Fruit fly (Drosophila melanogaster) whole organism, prepupa: Measurements from ENCODE around the gene cactin.

Experiments used
- Blimp-1 ChIP-seq: fragments of 200-800 bp; sonication (Bioruptor generic); optimal IDR thresholded peaks from 3 replicates; lab custom pipeline; 2017; ENCODE audit warnings: missing biosample characterization, missing genetic modification characterization, mild to moderate bottlenecking, moderate library complexity, missing genetic modification reagents
- CG10669 ChIP-seq: fragments of 200-800 bp; sonication (Bioruptor generic); optimal IDR thresholded peaks from 3 replicates; lab custom pipeline; 2018; ENCODE audit warnings: missing biosample characterization, mild to moderate bottlenecking, missing genetic modification characterization, moderate library complexity
- CG11294 ChIP-seq: fragments of 200-800 bp; sonication (Bioruptor generic); IDR thresholded peaks from 2 replicates; pipeline ENCODE4 v1.3.6; 2022; ENCODE audit warnings: missing biosample characterization, missing genetic modification characterization
- CG11902 ChIP-seq: fragments of 200-800 bp; sonication (Bioruptor generic); optimal IDR thresholded peaks from 3 replicates; lab custom pipeline; 2016; ENCODE audit warnings: missing biosample characterization, missing genetic modification characterization
- CG1621 ChIP-seq: fragments of 200-800 bp; sonication (Bioruptor generic); optimal IDR thresholded peaks from 3 replicates; lab custom pipeline; 2018; ENCODE audit warnings: missing biosample characterization, mild to moderate bottlenecking, missing genetic modification characterization
- CG3032 ChIP-seq: fragments of 200-800 bp; optimal IDR thresholded peaks from 2 replicates; lab custom pipeline; 2019; ENCODE audit warnings: missing biosample characterization, mild to moderate bottlenecking, missing genetic modification characterization, moderate library complexity
- CG31627 ChIP-seq: fragments of 200-800 bp; sonication (Bioruptor generic); optimal IDR thresholded peaks from 3 replicates; lab custom pipeline; 2016; ENCODE audit warnings: missing biosample characterization, missing genetic modification characterization
- CG32006 ChIP-seq: fragments of 200-800 bp; sonication (Bioruptor generic); optimal IDR thresholded peaks from 3 replicates; lab custom pipeline; 2017; ENCODE audit warnings: missing biosample characterization, mild to moderate bottlenecking, missing genetic modification characterization
- CG3919 ChIP-seq: fragments of 200-800 bp; sonication (Bioruptor generic); optimal IDR thresholded peaks from 3 replicates; lab custom pipeline; 2016; ENCODE audit warnings: missing biosample characterization, missing genetic modification characterization
- CG4318 ChIP-seq: fragments of 200-800 bp; sonication (Bioruptor generic); optimal IDR thresholded peaks from 3 replicates; lab custom pipeline; 2017; ENCODE audit warnings: missing biosample characterization, mild to moderate bottlenecking, missing genetic modification characterization
- CG6163 ChIP-seq: fragments of 200-800 bp; sonication (Bioruptor generic); IDR thresholded peaks from 3 replicates; pipeline ENCODE4 v1.3.6; 2022; ENCODE audit warnings: missing biosample characterization, missing genetic modification characterization
- CG6276 ChIP-seq: fragments of 200-800 bp; sonication (Bioruptor generic); optimal IDR thresholded peaks from 2 replicates; lab custom pipeline; 2017; ENCODE audit warnings: missing biosample characterization, mild to moderate bottlenecking, missing genetic modification characterization
- CG6808 ChIP-seq: fragments of 200-800 bp; sonication (Bioruptor generic); optimal IDR thresholded peaks from 3 replicates; lab custom pipeline; 2017; ENCODE audit warnings: missing biosample characterization, missing genetic modification characterization, mild to moderate bottlenecking, moderate library complexity, missing genetic modification reagents
- CG8119 ChIP-seq: fragments of 200-800 bp; sonication (Bioruptor generic); IDR thresholded peaks from 3 replicates; pipeline ENCODE4 v1.3.6; 2022; ENCODE audit warnings: missing biosample characterization, missing genetic modification characterization
- CG8632 ChIP-seq: fragments of 200-800 bp; sonication (Bioruptor generic); optimal IDR thresholded peaks from 3 replicates; lab custom pipeline; 2016; ENCODE audit warnings: missing biosample characterization, missing genetic modification characterization
- CG9139 ChIP-seq: fragments of 200-800 bp; sonication (Bioruptor generic); optimal IDR thresholded peaks from 3 replicates; lab custom pipeline; 2017; ENCODE audit warnings: missing biosample characterization, mild to moderate bottlenecking, missing genetic modification characterization
- Eip75B ChIP-seq: fragments of 200-800 bp; sonication (Bioruptor generic); optimal IDR thresholded peaks from 3 replicates; lab custom pipeline; 2016; ENCODE audit warnings: missing biosample characterization, missing genetic modification characterization
- Eip78C ChIP-seq: fragments of 200-800 bp; sonication (Bioruptor generic); peaks from one replicate; lab custom pipeline; 2016; ENCODE audit warnings: missing biosample characterization, missing genetic modification characterization
- Eip93F ChIP-seq: fragments of 200-800 bp; sonication (Bioruptor generic); optimal IDR thresholded peaks from 2 replicates; lab custom pipeline; 2016; ENCODE audit warnings: missing biosample characterization, mild to moderate bottlenecking, missing genetic modification characterization
- Ets96B ChIP-seq: fragments of 200-800 bp; optimal IDR thresholded peaks from 2 replicates; lab custom pipeline; 2019; ENCODE audit warnings: missing biosample characterization, mild to moderate bottlenecking, missing genetic modification characterization, moderate library complexity
- Gug ChIP-seq: fragments of 200-800 bp; sonication (Bioruptor generic); IDR thresholded peaks from 2 replicates; pipeline ENCODE4 v1.3.6; 2022; ENCODE audit warnings: missing biosample characterization, missing genetic modification characterization
- Hr39 ChIP-seq: fragments of 200-800 bp; sonication (Bioruptor generic); optimal IDR thresholded peaks from 2 replicates; lab custom pipeline; 2016; ENCODE audit warnings: missing biosample characterization, missing genetic modification characterization
- Hr4 ChIP-seq: fragments of 200-800 bp; sonication (Bioruptor generic); optimal IDR thresholded peaks from 3 replicates; lab custom pipeline; 2016; ENCODE audit warnings: missing biosample characterization, missing genetic modification characterization
- Lpt ChIP-seq: fragments of 200-800 bp; sonication (Bioruptor generic); optimal IDR thresholded peaks from 3 replicates; lab custom pipeline; 2016; ENCODE audit warnings: missing biosample characterization, missing genetic modification characterization
- OdsH ChIP-seq: fragments of 200-800 bp; sonication (Bioruptor generic); optimal IDR thresholded peaks from 3 replicates; lab custom pipeline; 2016; ENCODE audit warnings: missing biosample characterization, missing genetic modification characterization
- Smox ChIP-seq: fragments of 200-800 bp; sonication (Bioruptor generic); optimal IDR thresholded peaks from 3 replicates; lab custom pipeline; 2016; ENCODE audit warnings: missing biosample characterization, missing genetic modification characterization
- Sox14 ChIP-seq: fragments of 200-800 bp; sonication (Bioruptor generic); optimal IDR thresholded peaks from 3 replicates; lab custom pipeline; 2016; ENCODE audit warnings: missing biosample characterization, missing genetic modification characterization
- achi ChIP-seq: fragments of 200-800 bp; sonication (Bioruptor generic); optimal IDR thresholded peaks from 3 replicates; lab custom pipeline; 2016; ENCODE audit warnings: missing biosample characterization, missing genetic modification characterization
- acj6 ChIP-seq: fragments of 200-800 bp; sonication (Bioruptor generic); optimal IDR thresholded peaks from 3 replicates; lab custom pipeline; 2016; ENCODE audit warnings: missing biosample characterization, missing genetic modification characterization
- cyc ChIP-seq: fragments of 200-800 bp; sonication (Bioruptor generic); optimal IDR thresholded peaks from 3 replicates; lab custom pipeline; 2016; ENCODE audit warnings: missing biosample characterization, missing genetic modification characterization
- dsx ChIP-seq: fragments of 200-800 bp; optimal IDR thresholded peaks from 3 replicates; lab custom pipeline; 2019; ENCODE audit warnings: missing biosample characterization, mild to moderate bottlenecking, missing genetic modification characterization, moderate library complexity; ENCODE audit not compliant: poor library complexity, severe bottlenecking
- eg ChIP-seq: fragments of 200-800 bp; sonication (Bioruptor generic); IDR thresholded peaks from 3 replicates; pipeline ENCODE4 v1.3.6; 2022; ENCODE audit warnings: missing biosample characterization, missing genetic modification characterization
- esn ChIP-seq: fragments of 200-800 bp; sonication (Bioruptor generic); optimal IDR thresholded peaks from 2 replicates; lab custom pipeline; 2016; ENCODE audit warnings: missing biosample characterization, mild to moderate bottlenecking, missing genetic modification characterization, moderate library complexity
- fd85E ChIP-seq: fragments of 200-800 bp; sonication (Bioruptor generic); optimal IDR thresholded peaks from 3 replicates; lab custom pipeline; 2016; ENCODE audit warnings: missing biosample characterization, missing genetic modification characterization
- fkh ChIP-seq: fragments of 200-800 bp; sonication (Bioruptor generic); optimal IDR thresholded peaks from 3 replicates; lab custom pipeline; 2017; ENCODE audit warnings: missing biosample characterization, mild to moderate bottlenecking, missing genetic modification characterization, moderate library complexity
- lz ChIP-seq: fragments of 200-800 bp; sonication (Bioruptor generic); optimal IDR thresholded peaks from 3 replicates; lab custom pipeline; 2016; ENCODE audit warnings: missing biosample characterization, missing genetic modification characterization
- net ChIP-seq: fragments of 200-800 bp; sonication (Bioruptor generic); optimal IDR thresholded peaks from 3 replicates; lab custom pipeline; 2016; ENCODE audit warnings: missing biosample characterization, missing genetic modification characterization
- salr ChIP-seq, 2 experiments: fragments of 200-800 bp; sonication (Bioruptor generic); optimal IDR thresholded peaks; 3 replicates each; lab custom pipeline; 2016 to 2018; ENCODE audit warnings: missing biosample characterization in 2 of 2, missing genetic modification characterization in 2 of 2, mild to moderate bottlenecking in 1 of 2
- ss ChIP-seq, 2 experiments: fragments of 200-800 bp; sonication (Bioruptor generic); optimal IDR thresholded peaks; 2 replicates in 1 of 2; 3 replicates in 1 of 2; lab custom pipeline; 2017 to 2018; ENCODE audit warnings: mild to moderate bottlenecking in 2 of 2, missing biosample characterization in 2 of 2, missing genetic modification characterization in 2 of 2, moderate library complexity in 1 of 2
- topi ChIP-seq: fragments of 200-800 bp; sonication (Bioruptor generic); optimal IDR thresholded peaks from 3 replicates; lab custom pipeline; 2016; ENCODE audit warnings: missing biosample characterization, missing genetic modification characterization
- vri ChIP-seq: fragments of 200-800 bp; sonication (Bioruptor generic); optimal IDR thresholded peaks from 3 replicates; lab custom pipeline; 2016; ENCODE audit warnings: missing biosample characterization, mild to moderate bottlenecking, missing genetic modification characterization

The cactin gene

DNA sequence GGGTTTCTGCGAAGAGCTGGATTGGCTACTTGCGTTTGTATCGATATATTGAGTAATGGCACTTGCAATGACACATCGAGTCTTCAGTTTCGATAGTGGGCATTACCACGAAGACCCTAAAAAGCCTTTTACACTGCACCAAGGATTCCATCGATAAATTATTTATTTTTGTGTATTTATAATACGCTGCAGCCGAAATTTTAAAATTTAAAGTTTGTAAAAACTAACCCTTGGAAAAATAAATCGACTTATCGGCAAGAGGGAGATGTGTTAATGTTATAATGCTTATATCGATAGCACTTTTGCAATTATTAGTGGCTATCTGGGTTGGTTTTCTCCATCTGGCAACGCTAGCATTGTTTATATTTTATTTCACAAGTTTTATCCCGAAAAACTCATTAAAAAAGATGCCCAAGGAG is at the start of gene cactin, which contains the start of gene Pp4-19C:
Gene cactin, plus strand, starts transcription at position 323 of the 419 bp plus-strand sequence.
Gene Pp4-19C, minus strand, starts transcription at position 256 of the 419 bp plus-strand sequence.
- TF ChIP-seq Ets96B (tag; lab: Kevin White, UChicago): no peak
- no peak for TF ChIP-seq ss (GFP tag; optimal IDR thresholded peaks at IDR 0.05; lab: Kevin White, UChicago)
- peak; percentile 45 for TF ChIP-seq CG31627 (GFP tag; lab: Kevin White, UChicago)
- TF ChIP-seq Lpt (GFP tag; lab: Kevin White, UChicago): no peak
- TF ChIP-seq CG6808 (GFP tag; lab: Kevin White, UChicago): no peak
- no peak for TF ChIP-seq dsx
- TF ChIP-seq CG8632: no peak
- TF ChIP-seq Sox14: peak; percentile 53
- TF ChIP-seq Eip75B (GFP tag; lab: Kevin White, UChicago): no peak
- peak; percentile 19 for TF ChIP-seq CG3032
- no peak for TF ChIP-seq CG11902 (GFP tag; lab: Kevin White, UChicago)
- TF ChIP-seq Eip93F (GFP tag; lab: Kevin White, UChicago): no peak
- TF ChIP-seq net (GFP tag; lab: Kevin White, UChicago): no peak
- peak; percentile 33 for TF ChIP-seq esn (GFP tag; lab: Kevin White, UChicago)
- TF ChIP-seq CG6163 (GFP tag; lab: Robert Waterston, UW): no peak
- no peak for TF ChIP-seq CG8119
- no peak for TF ChIP-seq Gug
- no peak for TF ChIP-seq Smox (GFP tag; lab: Kevin White, UChicago)
- TF ChIP-seq Hr39 (GFP tag; lab: Kevin White, UChicago): peak; percentile 43
- TF ChIP-seq Eip78C: peak; percentile 62
- no peak for TF ChIP-seq salr (GFP tag; optimal IDR thresholded peaks at IDR 0.05; lab: Kevin White, UChicago)
- no peak for TF ChIP-seq vri
- TF ChIP-seq Blimp-1 (GFP tag; lab: Kevin White, UChicago): no peak
- peak; percentile 20 for TF ChIP-seq lz (GFP tag; lab: Kevin White, UChicago)
- no peak for TF ChIP-seq CG1621 (tag; lab: Kevin White, UChicago)
- TF ChIP-seq topi (GFP tag; lab: Kevin White, UChicago): peak; percentile 31
- no peak for TF ChIP-seq fd85E (GFP tag; lab: Kevin White, UChicago)
- TF ChIP-seq CG4318 (GFP tag; lab: Kevin White, UChicago): no peak
- no peak for TF ChIP-seq OdsH
- peak; percentile 19 for TF ChIP-seq acj6 (GFP tag; lab: Kevin White, UChicago)
- peak; percentile 25 for TF ChIP-seq cyc (GFP tag; lab: Kevin White, UChicago)
- TF ChIP-seq CG6276 (GFP tag; lab: Kevin White, UChicago): no peak
- TF ChIP-seq CG32006: no peak
- no peak for TF ChIP-seq CG10669 (GFP tag; lab: Kevin White, UChicago)
- TF ChIP-seq, all 60 proteins: peak for 10

DNA sequence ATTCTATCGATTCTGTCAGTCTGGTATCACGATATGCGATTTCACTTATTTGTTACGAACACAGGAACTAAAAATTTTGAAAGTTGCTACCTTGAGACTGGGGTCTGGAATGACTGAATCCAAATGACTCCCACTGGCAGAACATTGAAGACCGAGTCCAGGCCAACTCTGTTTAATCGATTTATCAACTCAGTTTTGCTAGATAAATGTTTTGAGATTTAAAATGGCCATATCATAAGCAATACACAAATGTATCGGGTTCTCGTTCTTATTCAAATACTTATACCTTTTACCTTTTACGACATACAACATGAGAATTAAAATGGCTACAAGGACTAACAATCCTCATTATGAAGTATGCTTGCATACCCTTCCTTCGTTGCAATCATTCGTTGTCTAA is 47.4 kb upstream of the cactin start, which contains the start of gene CG12679:
Gene CG12679, minus strand, starts transcription at position 101 of the 400 bp plus-strand sequence.
- TF ChIP-seq CG11294 (no peak), CG3919 (GFP tag; lab: Kevin White, UChicago) (no peak), net (GFP tag; lab: Kevin White, UChicago) (no peak), CG6808 (GFP tag; lab: Kevin White, UChicago) (no peak), Gug (no peak), CG4318 (GFP tag; lab: Kevin White, UChicago) (no peak), CG9139 (GFP tag; lab: Kevin White, UChicago) (no peak), Hr39 (GFP tag; lab: Kevin White, UChicago) (no peak), eg (no peak), fd85E (GFP tag; lab: Kevin White, UChicago) (no peak), Hr4 (GFP tag; lab: Kevin White, UChicago) (no peak), achi (GFP tag; lab: Kevin White, UChicago) (no peak), Eip78C (no peak), fkh (GFP tag; lab: Kevin White, UChicago) (no peak), Sox14 (no peak), Ets96B (tag; lab: Kevin White, UChicago) (no peak)
- TF ChIP-seq, all 60 proteins: peak for 0
